Worm (Caenorhabditis elegans) whole organism, midembryonic: ENCODE results near the gene gar-2.

Source experiments
- T22C8.4 ChIP-seq: fragments of 200-800 bp; sonication (Bioruptor generic); IDR thresholded peaks from 2 replicates; pipeline ENCODE4 v1.3.6; 2022; ENCODE audit warnings: missing genetic modification characterization, missing compliant biosample characterization
- cog-1 ChIP-seq: sonication (generic microtip); optimal IDR thresholded peaks from 2 replicates; lab custom pipeline; 2016; ENCODE audit warnings: missing genetic modification characterization, missing compliant biosample characterization
- flt-1 ChIP-seq: fragments of 200-800 bp; sonication (Bioruptor generic); IDR thresholded peaks from 2 replicates; pipeline ENCODE4 v1.3.6; 2022; ENCODE audit warnings: missing genetic modification characterization, missing compliant biosample characterization
- klf-2 ChIP-seq: fragments of 200-800 bp; sonication (Bioruptor generic); conservative IDR thresholded peaks from 2 replicates; pipeline ENCODE4 v1.3.6; 2022; ENCODE audit warnings: missing genetic modification reagents, missing genetic modification characterization, missing compliant biosample characterization
- med-1 ChIP-seq: sonication (generic microtip); optimal IDR thresholded peaks from 2 replicates; lab custom pipeline; 2017; ENCODE audit warnings: missing genetic modification characterization, mild to moderate bottlenecking, missing compliant biosample characterization, antibody characterized with exemption, missing genetic modification reagents; ENCODE audit not compliant: insufficient read depth
- ref-1 ChIP-seq: fragments of 200-800 bp; sonication (Bioruptor generic); conservative IDR thresholded peaks from 2 replicates; pipeline ENCODE4 v1.3.6; 2022; ENCODE audit warnings: missing genetic modification reagents, missing genetic modification characterization, missing compliant biosample characterization
- tab-1 ChIP-seq: fragments of 200-800 bp; sonication (Bioruptor generic); IDR thresholded peaks from 2 replicates; pipeline ENCODE4 v1.3.6; 2022; ENCODE audit warnings: missing genetic modification characterization, missing compliant biosample characterization
- ztf-23 ChIP-seq: fragments of 200-800 bp; sonication (Bioruptor generic); IDR thresholded peaks from 2 replicates; pipeline ENCODE4 v1.3.6; 2022; ENCODE audit warnings: missing genetic modification reagents, missing genetic modification characterization, missing compliant biosample characterization
- ztf-29 ChIP-seq: fragments of 200-800 bp; sonication (Bioruptor generic); IDR thresholded peaks from 2 replicates; pipeline ENCODE4 v1.3.6; 2022; ENCODE audit warnings: missing genetic modification reagents, missing genetic modification characterization, missing compliant biosample characterization

Gene gar-2

DNA sequence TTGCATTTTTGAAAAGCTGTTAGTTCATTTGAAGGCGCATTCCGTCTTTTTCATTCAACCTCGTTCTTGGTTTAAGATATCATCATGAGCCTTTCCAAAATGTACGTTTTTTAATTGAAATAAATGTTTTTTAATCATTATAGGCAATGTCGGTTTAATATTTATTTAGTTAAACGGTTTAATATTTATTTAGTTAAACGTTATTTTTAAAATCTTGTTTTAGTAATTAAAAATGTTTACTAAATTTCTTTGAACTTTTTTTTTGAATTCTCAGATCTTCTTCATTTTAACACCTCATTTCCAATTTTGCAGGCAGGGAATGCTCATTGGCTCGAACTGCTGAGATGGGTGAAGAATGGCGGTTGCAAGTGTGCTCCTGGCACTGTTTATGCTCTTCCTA lies at the start of gene gar-2:
TSS of gene gar-2 (plus strand) at position 301 of the 400 bp plus-strand sequence.
- TF ChIP-seq klf-2 (GFP tag; lab: Robert Waterston, UW) = no peak
- no peak for TF ChIP-seq med-1 (GFP tag; lab: Kevin White, UChicago)
- TF ChIP-seq flt-1 (GFP tag; lab: Robert Waterston, UW) = no peak
- TF ChIP-seq ztf-23 (GFP tag; lab: Robert Waterston, UW) = no peak
- no peak for TF ChIP-seq cog-1 (tag; lab: Kevin White, UChicago)
- TF ChIP-seq T22C8.4 (GFP tag; lab: Robert Waterston, UW) = no peak
- no peak for TF ChIP-seq tab-1 (GFP tag; lab: Robert Waterston, UW)
- TF ChIP-seq ref-1 (GFP tag; lab: Robert Waterston, UW) = no peak
- no peak for TF ChIP-seq ztf-29 (GFP tag; lab: Robert Waterston, UW)

DNA sequence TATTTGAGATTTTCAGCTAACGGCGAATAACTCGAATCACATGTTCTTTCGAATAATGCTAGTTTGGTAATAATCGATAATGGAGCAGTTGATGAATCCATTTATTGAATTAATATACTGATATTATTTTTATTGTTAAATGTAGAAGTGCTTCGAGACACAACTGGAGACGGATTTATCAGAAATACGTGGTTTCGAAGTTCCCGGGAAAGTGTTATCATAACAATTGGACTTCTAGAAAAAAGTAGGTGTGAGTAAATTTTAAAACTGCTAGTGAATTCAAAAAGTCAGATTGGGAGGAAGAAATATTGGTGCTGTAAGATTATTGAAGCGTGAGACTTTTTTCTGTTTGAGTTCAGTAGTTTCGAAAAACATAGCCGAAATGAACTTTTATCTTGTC lies 49.1 kb upstream of the gar-2 start, which contains the start of gene srg-2:
TSS of gene srg-2 (minus strand) at position 101 of the 400 bp plus-strand sequence.
- no peak for TF ChIP-seq ztf-23 (GFP tag; lab: Robert Waterston, UW)
- TF ChIP-seq med-1 (GFP tag; lab: Kevin White, UChicago) = no peak
- TF ChIP-seq ztf-29 (GFP tag; lab: Robert Waterston, UW) = no peak
- TF ChIP-seq ref-1 (GFP tag; lab: Robert Waterston, UW) = no peak
- TF ChIP-seq T22C8.4 (GFP tag; lab: Robert Waterston, UW) = no peak
- TF ChIP-seq klf-2 (GFP tag; lab: Robert Waterston, UW) = no peak
- TF ChIP-seq tab-1 (GFP tag; lab: Robert Waterston, UW) = no peak
- no peak for TF ChIP-seq cog-1 (tag; lab: Kevin White, UChicago)
- no peak for TF ChIP-seq flt-1 (GFP tag; lab: Robert Waterston, UW)

DNA sequence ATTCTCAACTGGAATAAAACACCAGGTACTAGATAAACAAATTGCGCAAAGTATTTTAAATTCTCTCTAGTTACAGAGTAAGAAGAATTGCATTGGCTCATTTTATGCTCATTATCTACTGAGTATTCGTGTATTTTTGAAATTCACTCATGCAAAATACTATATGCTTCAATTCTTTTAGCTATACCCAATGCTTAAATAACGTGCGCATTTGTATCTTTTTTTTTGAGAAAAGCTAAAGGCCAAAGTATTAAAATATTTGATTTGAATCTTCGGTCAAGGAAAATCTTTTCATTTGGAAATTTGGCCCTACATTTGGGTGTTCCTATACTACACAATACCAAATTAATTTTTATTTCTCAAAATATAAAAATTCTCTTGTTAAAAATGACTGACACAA lies 47.2 kb upstream of the gar-2 start, which contains the start of gene srg-4:
TSS of gene srg-4 (minus strand) at position 101 of the 400 bp plus-strand sequence.
- TF ChIP-seq med-1 (GFP tag; lab: Kevin White, UChicago) (no peak), flt-1 (GFP tag; lab: Robert Waterston, UW) (no peak), klf-2 (GFP tag; lab: Robert Waterston, UW) (no peak), cog-1 (tag; lab: Kevin White, UChicago) (no peak), tab-1 (GFP tag; lab: Robert Waterston, UW) (no peak), ztf-23 (GFP tag; lab: Robert Waterston, UW) (no peak), T22C8.4 (GFP tag; lab: Robert Waterston, UW) (no peak), ztf-29 (GFP tag; lab: Robert Waterston, UW) (no peak)

DNA sequence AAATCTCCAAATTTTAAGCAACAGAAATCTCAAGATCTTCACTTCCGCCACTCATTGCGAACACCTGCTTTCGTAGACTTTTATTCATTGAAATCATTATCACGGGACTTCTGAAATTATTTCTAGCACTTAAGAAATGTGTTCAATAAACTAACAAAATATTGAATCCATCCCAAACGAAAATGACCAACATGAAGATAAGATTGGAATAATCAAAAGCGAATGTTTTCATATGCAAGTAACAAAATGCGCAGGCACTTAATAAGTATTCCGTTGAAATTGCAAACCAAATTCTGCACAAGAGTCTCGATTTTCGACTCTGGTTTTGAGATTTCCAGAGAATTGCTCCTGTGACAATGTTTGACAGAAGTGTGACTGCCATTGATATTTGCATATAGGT lies 44.7 kb upstream of the gar-2 start, which contains the start of gene srg-5:
TSS of gene srg-5 (minus strand) at position 101 of the 400 bp plus-strand sequence.
- TF ChIP-seq klf-2 (GFP tag; lab: Robert Waterston, UW) (no peak), T22C8.4 (GFP tag; lab: Robert Waterston, UW) (no peak), ztf-23 (GFP tag; lab: Robert Waterston, UW) (no peak), ztf-29 (GFP tag; lab: Robert Waterston, UW) (no peak), med-1 (GFP tag; lab: Kevin White, UChicago) (no peak), cog-1 (tag; lab: Kevin White, UChicago) (no peak), tab-1 (GFP tag; lab: Robert Waterston, UW) (no peak), ref-1 (GFP tag; lab: Robert Waterston, UW) (no peak), flt-1 (GFP tag; lab: Robert Waterston, UW) (no peak)

DNA sequence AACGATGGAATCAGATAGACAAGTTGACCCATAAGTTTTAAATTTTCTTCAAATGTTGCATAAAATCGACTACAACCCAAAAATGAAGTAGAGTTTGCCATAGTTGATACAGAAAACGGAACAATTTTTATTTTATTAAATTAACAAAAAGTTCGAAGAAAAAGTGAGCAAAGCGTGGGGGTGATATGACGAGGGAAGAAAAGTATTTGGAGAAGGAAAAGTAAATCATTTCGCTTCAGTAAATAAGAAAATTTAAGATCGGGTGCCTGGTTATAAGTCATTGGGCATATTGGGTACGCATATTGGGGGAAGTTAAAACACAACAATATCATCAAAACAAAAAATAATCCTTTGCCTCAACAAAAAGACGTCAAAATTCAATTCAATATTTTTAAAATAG lies 43.3 kb upstream of the gar-2 start, which contains the start of gene srg-6:
TSS of gene srg-6 (minus strand) at position 101 of the 400 bp plus-strand sequence.
- TF ChIP-seq cog-1 (tag; lab: Kevin White, UChicago) (no peak), klf-2 (GFP tag; lab: Robert Waterston, UW) (no peak), tab-1 (GFP tag; lab: Robert Waterston, UW) (no peak), ztf-29 (GFP tag; lab: Robert Waterston, UW) (no peak), flt-1 (GFP tag; lab: Robert Waterston, UW) (no peak)

DNA sequence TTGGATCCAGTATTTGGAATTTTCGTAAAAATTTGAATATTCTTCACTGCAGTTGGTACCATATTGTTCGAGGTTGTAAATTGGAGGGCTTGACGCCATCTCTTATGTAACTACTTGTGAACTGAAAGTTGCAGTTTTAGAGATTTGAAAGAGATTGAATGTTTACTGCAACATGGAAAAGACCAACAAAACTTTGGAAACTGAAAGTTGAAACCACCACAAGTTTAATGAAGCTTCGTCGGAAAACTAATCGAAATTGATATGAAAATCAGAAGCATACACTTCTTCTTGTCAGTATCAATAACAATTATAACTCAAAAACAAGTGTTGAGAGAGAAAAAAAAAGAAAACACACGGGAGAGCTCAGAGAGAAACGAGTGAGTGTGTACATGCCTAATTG lies 41.1 kb upstream of the gar-2 start, which contains the start of gene srg-7:
TSS of gene srg-7 (minus strand) at position 101 of the 400 bp plus-strand sequence.
- TF ChIP-seq flt-1 (GFP tag; lab: Robert Waterston, UW) = no peak
- no peak for TF ChIP-seq T22C8.4 (GFP tag; lab: Robert Waterston, UW)
- TF ChIP-seq ref-1 (GFP tag; lab: Robert Waterston, UW) = no peak
- TF ChIP-seq cog-1 (tag; lab: Kevin White, UChicago) = no peak
- TF ChIP-seq ztf-29 (GFP tag; lab: Robert Waterston, UW) = no peak
- no peak for TF ChIP-seq med-1 (GFP tag; lab: Kevin White, UChicago)
- no peak for TF ChIP-seq klf-2 (GFP tag; lab: Robert Waterston, UW)
- TF ChIP-seq tab-1 (GFP tag; lab: Robert Waterston, UW) = no peak
- TF ChIP-seq ztf-23 (GFP tag; lab: Robert Waterston, UW) = no peak

DNA sequence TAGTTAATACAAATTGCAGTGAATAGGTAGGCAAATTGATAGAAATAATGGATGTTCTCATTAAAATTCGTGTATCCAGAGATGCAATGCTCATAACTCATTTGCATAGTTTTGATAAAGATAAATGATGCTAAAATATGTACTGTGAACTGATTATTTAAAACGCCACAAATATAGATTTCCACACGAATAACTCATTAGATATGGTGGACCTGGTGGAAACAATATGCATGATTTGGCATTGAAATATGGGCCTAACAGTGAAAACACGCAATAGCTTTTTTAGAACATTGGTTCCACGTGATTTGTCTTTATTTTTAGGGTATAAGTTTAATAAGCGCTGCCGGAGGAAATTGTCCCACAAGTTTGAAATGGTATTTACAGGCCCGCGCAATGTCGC lies 38.9 kb upstream of the gar-2 start, which contains the start of gene srg-3:
TSS of gene srg-3 (minus strand) at position 101 of the 400 bp plus-strand sequence.
- TF ChIP-seq tab-1 (GFP tag; lab: Robert Waterston, UW) = no peak

DNA sequence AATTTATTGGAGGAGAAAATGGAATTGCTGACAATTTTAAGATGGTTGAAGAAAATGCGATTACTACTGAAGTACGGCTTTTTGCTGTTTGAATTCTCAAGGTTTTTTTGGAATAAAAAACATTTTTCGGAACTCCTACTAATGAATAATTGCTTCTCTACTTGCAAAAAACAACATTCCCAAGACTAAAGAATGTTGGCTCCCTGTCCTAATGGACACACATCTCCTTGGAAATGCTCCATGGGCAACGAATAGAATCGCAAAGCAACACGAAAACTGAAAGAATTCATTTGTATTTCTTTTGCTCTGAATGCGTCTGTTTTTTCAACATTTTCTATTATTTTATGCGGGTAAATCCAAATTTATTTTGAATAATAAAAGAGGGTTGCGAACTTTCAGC lies 36.3 kb upstream of the gar-2 start, which contains the start of gene C18F10.2:
TSS of gene C18F10.2 (plus strand) at position 301 of the 400 bp plus-strand sequence.
- no peak for TF ChIP-seq klf-2 (GFP tag; lab: Robert Waterston, UW)

DNA sequence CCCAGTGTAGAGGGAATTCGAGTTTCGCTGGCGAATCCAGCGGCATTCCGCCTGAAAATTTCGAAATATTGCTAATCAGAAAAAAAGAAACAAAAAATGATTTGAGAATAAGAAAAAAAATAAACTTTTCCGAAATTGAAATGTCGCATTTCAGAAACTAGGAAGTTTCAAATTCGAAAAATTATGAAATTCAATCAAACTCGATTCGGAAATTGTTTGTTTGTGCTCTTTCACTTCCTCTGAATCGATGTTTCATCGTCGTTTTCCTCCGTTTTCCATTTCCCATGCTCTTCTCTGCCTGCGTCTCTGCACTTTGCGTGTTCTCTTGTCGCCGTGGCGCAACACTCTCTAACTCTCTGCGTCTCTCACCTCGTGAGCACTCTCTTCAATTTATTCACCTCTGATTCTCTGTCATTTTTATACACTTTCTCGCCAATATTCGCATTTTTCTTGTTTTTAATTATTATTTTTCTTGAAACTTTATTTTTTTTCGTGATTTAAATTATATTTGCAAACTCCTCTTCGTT lies 30.8 kb upstream of the gar-2 start, which contains the start of gene C18F10.7:
TSS of gene C18F10.7 (minus strand) at position 51 of the 527 bp plus-strand sequence.
- TF ChIP-seq ztf-23 (GFP tag; lab: Robert Waterston, UW) (no peak), cog-1 (tag; lab: Kevin White, UChicago) (peak; percentile 6)
